Worm (Caenorhabditis elegans) whole organism, L4 larva: Measurements from ENCODE around the gene ZK1320.5.

ENCODE experiments used
- D1046.2 ChIP-seq: fragments of 200-800 bp; sonication (Bioruptor generic); IDR thresholded peaks from 2 replicates; pipeline ENCODE4 v1.3.6; 2022; ENCODE audit warnings: missing genetic modification characterization, missing compliant biosample characterization
- F26F4.8 ChIP-seq: fragments of 200-800 bp; sonication (Bioruptor generic); conservative IDR thresholded peaks from 2 replicates; pipeline ENCODE4 v1.3.6; 2022; ENCODE audit warnings: missing genetic modification characterization, missing compliant biosample characterization
- T26A8.4 ChIP-seq: fragments of 200-800 bp; sonication (Bioruptor generic); IDR thresholded peaks from 2 replicates; pipeline ENCODE4 v1.3.6; 2022; ENCODE audit warnings: missing genetic modification characterization, missing compliant biosample characterization
- aha-1 ChIP-seq: fragments of 150-350 bp; peaks from one replicate; lab custom pipeline; 2014; ENCODE audit warnings: missing biosample characterization, missing genetic modification characterization
- aly-2 ChIP-seq: sonication (generic microtip); optimal IDR thresholded peaks from 2 replicates; lab custom pipeline; 2018; ENCODE audit warnings: missing biosample characterization, missing genetic modification characterization
- arid-1 ChIP-seq: fragments of 200-800 bp; sonication (Bioruptor generic); conservative IDR thresholded peaks from 2 replicates; pipeline ENCODE4 v1.3.6; 2022; ENCODE audit warnings: missing genetic modification reagents, missing genetic modification characterization, missing compliant biosample characterization
- ceh-82 ChIP-seq: sonication (generic microtip); optimal IDR thresholded peaks from 2 replicates; lab custom pipeline; 2017; ENCODE audit warnings: missing biosample characterization, missing genetic modification characterization
- ces-1 ChIP-seq: fragments of 150-350 bp; sonication (generic microtip); optimal IDR thresholded peaks from 4 replicates; lab custom pipeline; 2014; ENCODE audit warnings: missing biosample characterization, missing genetic modification reagents, missing genetic modification characterization
- ctbp-1 ChIP-seq: fragments of 200-800 bp; sonication (Bioruptor generic); IDR thresholded peaks from 2 replicates; pipeline ENCODE4 v1.3.6; 2022; ENCODE audit warnings: missing genetic modification reagents, missing genetic modification characterization, missing compliant biosample characterization
- daf-12 ChIP-seq: fragments of 150-350 bp; optimal IDR thresholded peaks from 2 replicates; lab custom pipeline; 2014; ENCODE audit warnings: missing biosample characterization, missing genetic modification reagents, missing genetic modification characterization
- daf-16 ChIP-seq, 3 experiments: sonication (generic microtip); optimal IDR thresholded peaks; 2 replicates each; lab custom pipeline; 2016 to 2017; ENCODE audit warnings: missing genetic modification characterization in 3 of 3, missing genetic modification reagents in 3 of 3, mild to moderate bottlenecking in 2 of 3, missing compliant biosample characterization in 2 of 3, missing biosample characterization in 1 of 3, moderate library complexity in 1 of 3
- daf-8 ChIP-seq: fragments of 200-800 bp; sonication (Bioruptor generic); IDR thresholded peaks from 2 replicates; pipeline ENCODE4 v1.3.6; 2022; ENCODE audit warnings: missing genetic modification characterization, missing compliant biosample characterization
- dmd-6 ChIP-seq: fragments of 200-800 bp; sonication (Bioruptor generic); IDR thresholded peaks from 2 replicates; pipeline ENCODE4 v1.3.6; 2022; ENCODE audit warnings: missing genetic modification reagents, missing genetic modification characterization, missing compliant biosample characterization
- dmd-8 ChIP-seq: fragments of 200-800 bp; sonication (Bioruptor generic); IDR thresholded peaks from 2 replicates; pipeline ENCODE4 v1.3.6; 2022; ENCODE audit warnings: missing genetic modification characterization, missing compliant biosample characterization
- duxl-1 ChIP-seq: sonication (generic microtip); optimal IDR thresholded peaks from 2 replicates; lab custom pipeline; 2016; ENCODE audit warnings: mild to moderate bottlenecking, missing genetic modification characterization, moderate library complexity, missing compliant biosample characterization; ENCODE audit not compliant: poor library complexity
- dve-1 ChIP-seq: sonication (generic microtip); optimal IDR thresholded peaks from 2 replicates; lab custom pipeline; 2017; ENCODE audit warnings: antibody characterized with exemption, mild to moderate bottlenecking, missing genetic modification characterization, missing compliant biosample characterization; ENCODE audit not compliant: insufficient read depth
- egl-27 ChIP-seq: sonication (generic microtip); optimal IDR thresholded peaks from 3 replicates; lab custom pipeline; 2017; ENCODE audit warnings: missing biosample characterization, missing genetic modification reagents, missing genetic modification characterization
- fkh-10 ChIP-seq: fragments of 150-350 bp; optimal IDR thresholded peaks from 2 replicates; lab custom pipeline; 2014; ENCODE audit warnings: missing biosample characterization, missing genetic modification reagents, missing genetic modification characterization
- hmg-1.1 ChIP-seq: fragments of 200-800 bp; sonication (Bioruptor generic); IDR thresholded peaks from 2 replicates; pipeline ENCODE4 v1.3.6; 2022; ENCODE audit warnings: missing genetic modification reagents, missing genetic modification characterization, missing compliant biosample characterization
- lin-13 ChIP-seq: fragments of 150-350 bp; optimal IDR thresholded peaks from 2 replicates; lab custom pipeline; 2014; ENCODE audit warnings: missing biosample characterization, missing genetic modification reagents, missing genetic modification characterization
- lin-39 ChIP-seq: fragments of 150-350 bp; optimal IDR thresholded peaks from 2 replicates; lab custom pipeline; 2014; ENCODE audit warnings: missing biosample characterization, missing genetic modification reagents, missing genetic modification characterization
- lsy-2 ChIP-seq, 2 experiments: fragments of 150-350 bp in 1 of 2; sonication (generic microtip) in 1 of 2; optimal IDR thresholded peaks; 2 replicates each; lab custom pipeline; 2014 to 2017; ENCODE audit warnings: missing biosample characterization in 2 of 2, missing genetic modification characterization in 2 of 2
- mdt-29 ChIP-seq: fragments of 200-800 bp; sonication (Bioruptor generic); IDR thresholded peaks from 2 replicates; pipeline ENCODE4 v1.3.6; 2022; ENCODE audit warnings: missing genetic modification reagents, missing genetic modification characterization, missing compliant biosample characterization
- mxl-2 ChIP-seq: fragments of 200-800 bp; sonication (Bioruptor generic); conservative IDR thresholded peaks from 2 replicates; pipeline ENCODE4 v1.3.6; 2022; ENCODE audit warnings: missing genetic modification reagents, missing genetic modification characterization, missing compliant biosample characterization
- mxl-3 ChIP-seq: fragments of 200-800 bp; sonication (Bioruptor generic); optimal IDR thresholded peaks from 2 replicates; lab custom pipeline; 2018; ENCODE audit warnings: mild to moderate bottlenecking, missing genetic modification characterization, missing compliant biosample characterization
- nhr-28 ChIP-seq: fragments of 150-350 bp; optimal IDR thresholded peaks from 2 replicates; lab custom pipeline; 2014; ENCODE audit warnings: missing biosample characterization, missing genetic modification characterization
- nhr-41 ChIP-seq: fragments of 200-800 bp; sonication (Bioruptor generic); IDR thresholded peaks from 2 replicates; pipeline ENCODE4 v1.3.6; 2022; ENCODE audit warnings: missing genetic modification reagents, missing genetic modification characterization, missing compliant biosample characterization
- nhr-48 ChIP-seq: sonication (generic microtip); optimal IDR thresholded peaks from 2 replicates; lab custom pipeline; 2016; ENCODE audit warnings: mild to moderate bottlenecking, missing genetic modification characterization, missing compliant biosample characterization
- nhr-76 ChIP-seq: fragments of 150-350 bp; optimal IDR thresholded peaks from 2 replicates; lab custom pipeline; 2014; ENCODE audit warnings: missing biosample characterization, missing genetic modification characterization
- nhr-77 ChIP-seq: fragments of 150-350 bp; optimal IDR thresholded peaks from 2 replicates; lab custom pipeline; 2014; ENCODE audit warnings: missing biosample characterization, missing genetic modification characterization
- php-3 ChIP-seq: fragments of 200-800 bp; sonication (Bioruptor generic); IDR thresholded peaks from 2 replicates; pipeline ENCODE4 v1.3.6; 2022; ENCODE audit warnings: missing genetic modification reagents, missing genetic modification characterization, missing compliant biosample characterization
- pqm-1 ChIP-seq: sonication (generic microtip); optimal IDR thresholded peaks from 2 replicates; lab custom pipeline; 2017; ENCODE audit warnings: missing biosample characterization, missing genetic modification characterization
- saeg-2 ChIP-seq: fragments of 200-800 bp; sonication (Bioruptor generic); IDR thresholded peaks from 2 replicates; pipeline ENCODE4 v1.3.6; 2022; ENCODE audit warnings: missing genetic modification reagents, missing genetic modification characterization, missing compliant biosample characterization
- sdz-12 ChIP-seq: fragments of 200-800 bp; sonication (Bioruptor generic); optimal IDR thresholded peaks from 2 replicates; lab custom pipeline; 2018; ENCODE audit warnings: mild to moderate bottlenecking, missing genetic modification characterization, missing compliant biosample characterization
- set-16 ChIP-seq: fragments of 200-800 bp; sonication (Bioruptor generic); IDR thresholded peaks from 2 replicates; pipeline ENCODE4 v1.3.6; 2022; ENCODE audit warnings: missing genetic modification reagents, missing genetic modification characterization, missing compliant biosample characterization
- snpc-4 ChIP-seq: fragments of 150-350 bp; optimal IDR thresholded peaks from 2 replicates; lab custom pipeline; 2014; ENCODE audit warnings: missing biosample characterization, missing genetic modification characterization
- spr-1 ChIP-seq: sonication (generic microtip); optimal IDR thresholded peaks from 2 replicates; lab custom pipeline; 2016; ENCODE audit warnings: mild to moderate bottlenecking, missing genetic modification characterization, missing compliant biosample characterization
- spr-3 ChIP-seq: fragments of 200-800 bp; sonication (Bioruptor generic); optimal IDR thresholded peaks from 2 replicates; lab custom pipeline; 2018; ENCODE audit warnings: mild to moderate bottlenecking, missing genetic modification characterization, missing compliant biosample characterization
- tra-1 ChIP-seq: fragments of 200-800 bp; sonication (Bioruptor generic); IDR thresholded peaks from 2 replicates; pipeline ENCODE4 v1.3.6; 2022; ENCODE audit warnings: missing genetic modification reagents, missing genetic modification characterization, missing compliant biosample characterization
- unc-62 ChIP-seq, 3 experiments: fragments of 150-350 bp in 1 of 3; sonication (generic microtip); optimal IDR thresholded peaks in 2 of 3; peaks in 1 of 3; 1 replicate in 1 of 3; 2 replicates in 2 of 3; lab custom pipeline; 2014 to 2017; ENCODE audit warnings: missing biosample characterization in 3 of 3, missing genetic modification characterization in 3 of 3, missing genetic modification reagents in 3 of 3, missing genotype in 1 of 3
- zag-1 ChIP-seq: fragments of 150-350 bp; optimal IDR thresholded peaks from 2 replicates; lab custom pipeline; 2014; ENCODE audit warnings: missing biosample characterization, missing genetic modification characterization
- zfp-3 ChIP-seq: fragments of 200-800 bp; sonication (Bioruptor generic); conservative IDR thresholded peaks from 2 replicates; pipeline ENCODE4 v1.3.6; 2022; ENCODE audit warnings: missing genetic modification reagents, missing genetic modification characterization, missing compliant biosample characterization
- zip-2 ChIP-seq: fragments of 150-350 bp; optimal IDR thresholded peaks from 2 replicates; lab custom pipeline; 2014; ENCODE audit warnings: missing biosample characterization, missing genetic modification characterization
- ztf-11 ChIP-seq: fragments of 150-350 bp; optimal IDR thresholded peaks from 2 replicates; lab custom pipeline; 2014; ENCODE audit warnings: missing biosample characterization, missing genetic modification characterization
- ztf-7 ChIP-seq: fragments of 150-350 bp; optimal IDR thresholded peaks from 2 replicates; lab custom pipeline; 2014; ENCODE audit warnings: missing biosample characterization, missing genetic modification characterization

Gene ZK1320.5

ce11 chrII:9662797-9663196 is 2.7 kb downstream of the ZK1320.5 start, which contains the start of gene cyp-13A10:
cyp-13A10 (minus strand) TSS chrII:9662884.
- peak; percentile 53 for TF ChIP-seq nhr-28 (tag; lab: Kevin White, UChicago)
- no peak for TF ChIP-seq zag-1 (tag; lab: Kevin White, UChicago)
- TF ChIP-seq lsy-2 (tag; optimal IDR thresholded peaks at IDR 0.05; lab: Kevin White, UChicago): no peak
- TF ChIP-seq hmg-1.1 (GFP tag; lab: Robert Waterston, UW): no peak
- no peak for TF ChIP-seq mxl-3 (GFP tag; lab: Kevin White, UChicago)

ce11 chrII:9662160-9662559 is 3.3 kb downstream of the ZK1320.5 start:
- TF ChIP-seq ceh-82 (no peak), aha-1 (tag; lab: Kevin White, UChicago) (peak; percentile 95)

DNA sequence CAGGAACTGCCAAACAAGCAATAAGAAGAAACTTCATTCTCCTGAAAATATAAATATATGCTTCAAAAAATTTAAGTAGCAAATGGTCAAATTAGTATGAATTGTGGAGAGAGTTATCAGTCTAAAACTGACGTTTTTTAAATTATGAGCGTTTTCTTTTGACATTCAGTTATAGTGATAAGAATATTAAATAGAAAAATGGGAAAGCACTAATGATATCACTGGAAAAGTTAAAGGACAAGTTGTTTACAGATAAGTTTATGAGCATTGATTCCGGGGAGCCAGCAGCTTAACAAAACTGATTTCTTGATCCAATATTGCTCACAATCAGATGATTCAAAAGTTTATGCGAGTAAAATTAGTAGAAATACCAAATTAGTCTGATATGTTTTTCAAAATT is 5.1 kb downstream of the ZK1320.5 start, which contains the start of gene ZK1320.3:
ZK1320.3 (minus strand) TSS at position 41 of the 400 bp plus-strand sequence.
- TF ChIP-seq nhr-28 (tag; lab: Kevin White, UChicago): peak; percentile 45
- no peak for TF ChIP-seq egl-27
- peak in 1 of 2 experiments; percentile 94 for TF ChIP-seq unc-62 (GFP tag; optimal IDR thresholded peaks at IDR 0.05 in 1 of 2; lab: Kevin White, UChicago)
- TF ChIP-seq unc-62 (tag; optimal IDR thresholded peaks at IDR 0.05; lab: Kevin White, UChicago): no peak
- TF ChIP-seq saeg-2: no peak
- TF ChIP-seq spr-1 (tag; lab: Kevin White, UChicago): no peak
- TF ChIP-seq ctbp-1 (GFP tag; lab: Robert Waterston, UW): no peak
- TF ChIP-seq D1046.2 (GFP tag; lab: Robert Waterston, UW): no peak
- TF ChIP-seq nhr-77 (tag; lab: Kevin White, UChicago): no peak
- no peak for TF ChIP-seq snpc-4 (tag; lab: Kevin White, UChicago)
- peak; percentile 64 for TF ChIP-seq dmd-6 (GFP tag; lab: Robert Waterston, UW)
- TF ChIP-seq lin-39 (tag; lab: Kevin White, UChicago): no peak
- TF ChIP-seq ceh-82: no peak
- TF ChIP-seq set-16 (GFP tag; lab: Robert Waterston, UW): no peak
- TF ChIP-seq zip-2 (tag; lab: Kevin White, UChicago): no peak
- TF ChIP-seq ces-1: no peak
- TF ChIP-seq mxl-2: no peak
- TF ChIP-seq mdt-29 (GFP tag; lab: Robert Waterston, UW): no peak
- TF ChIP-seq F26F4.8 (GFP tag; lab: Robert Waterston, UW): no peak
- TF ChIP-seq daf-12 (tag; lab: Kevin White, UChicago): no peak
- no peak for TF ChIP-seq daf-8 (GFP tag; lab: Robert Waterston, UW)
- TF ChIP-seq T26A8.4: no peak
- TF ChIP-seq spr-3 (GFP tag; lab: Kevin White, UChicago): no peak
- no peak for TF ChIP-seq php-3 (GFP tag; lab: Robert Waterston, UW)
- TF ChIP-seq zfp-3 (GFP tag; lab: Robert Waterston, UW): no peak
- no peak for TF ChIP-seq fkh-10 (GFP tag; lab: Kevin White, UChicago)
- peak; percentile 58 for TF ChIP-seq dve-1 (tag; lab: Kevin White, UChicago)
- peak; percentile 56 for TF ChIP-seq pqm-1 (tag; lab: Kevin White, UChicago)
- TF ChIP-seq arid-1 (GFP tag; lab: Robert Waterston, UW): no peak
- no peak for TF ChIP-seq ztf-11
- no peak for TF ChIP-seq aly-2 (tag; lab: Kevin White, UChicago)
- no peak for TF ChIP-seq ztf-7
- TF ChIP-seq duxl-1: no peak
- TF ChIP-seq nhr-76 (tag; lab: Kevin White, UChicago): no peak
- no peak for TF ChIP-seq tra-1 (GFP tag; lab: Robert Waterston, UW)
- no peak for TF ChIP-seq dmd-8 (GFP tag; lab: Robert Waterston, UW)
- TF ChIP-seq sdz-12 (GFP tag; lab: Kevin White, UChicago): no peak
- TF ChIP-seq nhr-41: no peak
- TF ChIP-seq lin-13 (GFP tag; lab: Kevin White, UChicago): no peak
- no peak for TF ChIP-seq nhr-48 (tag; lab: Kevin White, UChicago)
- TF ChIP-seq daf-16 (GFP tag; optimal IDR thresholded peaks at IDR 0.05; lab: Kevin White, UChicago): no peak
- peak; percentile 71 for TF ChIP-seq daf-16 (tag; optimal IDR thresholded peaks at IDR 0.05; lab: Kevin White, UChicago)
